Worm (Caenorhabditis elegans): Measurements from ENCODE around the gene Y27F2A.11.
"Not testable (repeated sequence)": the region's sequence is repeated elsewhere in the genome, so short reads cannot be mapped to it uniquely, and the experiment has no call there.

DNA sequence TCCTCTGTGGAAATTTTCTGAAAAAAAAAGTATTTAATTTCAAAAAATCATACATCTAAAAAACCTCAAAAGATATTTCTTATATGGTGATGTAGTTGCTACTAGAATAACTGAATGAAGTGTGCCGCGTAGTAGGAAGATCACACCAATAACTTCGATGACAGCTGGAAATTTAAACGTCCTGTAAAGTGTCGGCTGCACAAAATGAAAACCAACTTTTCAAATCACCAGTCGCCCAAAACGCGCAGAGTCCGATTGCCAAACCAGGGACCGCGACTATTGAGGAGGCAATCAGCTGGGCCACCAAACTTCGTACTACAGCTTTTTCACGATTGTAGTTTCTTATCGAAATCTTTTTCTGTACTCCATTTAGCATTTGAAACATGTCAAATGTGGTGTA is 12.1 kb downstream of the Y27F2A.11 start, which contains the start of gene sri-48:
- not testable (repeated sequence) for TF ChIP-seq dao-5, him-1 (tag; optimal IDR thresholded peaks at IDR 0.05)

Measured in whole organism, L4/young adult.